Worm (Caenorhabditis elegans) whole organism, early embryonic: ENCODE data around the gene K10C2.12.

Experiments
- ama-1 ChIP-seq: fragments of 150-350 bp; optimal IDR thresholded peaks from 2 replicates; lab custom pipeline; 2014
- hmbx-1 ChIP-seq: sonication (generic microtip); optimal IDR thresholded peaks from 2 replicates; lab custom pipeline; 2016; ENCODE audit warnings: mild to moderate bottlenecking, missing genetic modification characterization, missing compliant biosample characterization
- hnd-1 ChIP-seq: sonication (generic microtip); optimal IDR thresholded peaks from 2 replicates; lab custom pipeline; 2016; ENCODE audit warnings: missing genetic modification characterization, missing compliant biosample characterization

DNA sequence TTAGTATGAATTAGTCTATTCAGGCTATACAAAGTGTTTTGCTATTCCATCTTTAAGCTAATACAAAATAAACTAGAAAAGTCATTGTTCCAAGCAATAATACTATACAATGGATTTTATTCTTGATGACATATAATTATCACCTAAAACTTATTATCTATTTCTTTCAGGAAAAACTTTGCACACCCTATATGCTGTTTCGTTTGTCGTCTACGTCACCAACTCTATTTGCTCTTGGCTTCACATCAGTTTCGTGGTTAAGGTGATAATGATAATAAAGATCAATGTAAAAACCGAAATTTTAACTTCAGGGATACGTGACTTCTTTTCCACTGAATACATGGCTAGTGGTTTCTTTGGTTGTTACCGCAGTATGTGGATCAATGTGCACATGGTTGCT lies 41.9 kb upstream of the K10C2.12 start:
- TF ChIP-seq hnd-1: no peak
- TF ChIP-seq hmbx-1 (tag; lab: Kevin White, UChicago): no peak
- TF ChIP-seq ama-1: no peak
